Fruit fly (Drosophila melanogaster) whole organism, embryonic: ENCODE results near the gene CG14273.

Experiments used
- B-H2 ChIP-seq: fragments of 200-800 bp; sonication (Bioruptor generic); optimal IDR thresholded peaks from 2 replicates; lab custom pipeline; 2018; ENCODE audit warnings: missing biosample characterization, mild to moderate bottlenecking, missing genetic modification characterization
- Bdp1 ChIP-seq: fragments of 200-800 bp; sonication (Bioruptor generic); optimal IDR thresholded peaks from 3 replicates; lab custom pipeline; 2016; ENCODE audit warnings: missing biosample characterization, missing genetic modification characterization
- C15 ChIP-seq: fragments of 200-800 bp; sonication (Bioruptor generic); IDR thresholded peaks from 3 replicates; pipeline ENCODE4 v1.3.6; 2022; ENCODE audit warnings: missing biosample characterization, missing genetic modification characterization
- CG10543 ChIP-seq: fragments of 200-800 bp; sonication (Bioruptor generic); optimal IDR thresholded peaks from 3 replicates; lab custom pipeline; 2017; ENCODE audit warnings: missing biosample characterization, mild to moderate bottlenecking, missing genetic modification characterization, moderate library complexity
- CG11398 ChIP-seq: fragments of 200-800 bp; sonication (Bioruptor generic); optimal IDR thresholded peaks from 2 replicates; lab custom pipeline; 2016; ENCODE audit warnings: missing biosample characterization, missing genetic modification characterization
- CG11456 ChIP-seq: fragments of 200-800 bp; sonication (Bioruptor generic); IDR thresholded peaks from 3 replicates; pipeline ENCODE4 v1.3.6; 2022; ENCODE audit warnings: missing biosample characterization, missing genetic modification characterization
- CG11560 ChIP-seq: fragments of 200-800 bp; sonication (Bioruptor generic); IDR thresholded peaks from 3 replicates; pipeline ENCODE4 v1.3.6; 2022; ENCODE audit warnings: missing biosample characterization, missing genetic modification characterization
- CG11695 ChIP-seq: fragments of 200-800 bp; sonication (Bioruptor generic); IDR thresholded peaks from 3 replicates; pipeline ENCODE4 v1.3.6; 2022; ENCODE audit warnings: missing biosample characterization, missing genetic modification characterization
- CG11723 ChIP-seq: fragments of 200-800 bp; sonication (Bioruptor generic); optimal IDR thresholded peaks from 2 replicates; lab custom pipeline; 2017; ENCODE audit warnings: missing biosample characterization, mild to moderate bottlenecking, missing genetic modification characterization
- CG12236 ChIP-seq: fragments of 200-800 bp; sonication (Bioruptor generic); optimal IDR thresholded peaks from 2 replicates; lab custom pipeline; 2016; ENCODE audit warnings: missing biosample characterization, missing genetic modification characterization
- CG13123 ChIP-seq: fragments of 200-800 bp; sonication (Bioruptor generic); optimal IDR thresholded peaks from 2 replicates; lab custom pipeline; 2016; ENCODE audit warnings: missing biosample characterization, missing genetic modification characterization
- CG13287 ChIP-seq: fragments of 200-800 bp; sonication (Bioruptor generic); IDR thresholded peaks from 2 replicates; pipeline ENCODE4 v1.3.6; 2022; ENCODE audit warnings: missing biosample characterization, missing genetic modification characterization; ENCODE audit not compliant: partially characterized antibody
- CG1647 ChIP-seq: fragments of 200-800 bp; sonication (Bioruptor generic); optimal IDR thresholded peaks from 3 replicates; lab custom pipeline; 2016; ENCODE audit warnings: missing biosample characterization, missing genetic modification characterization
- CG16815 ChIP-seq: fragments of 200-800 bp; sonication (Bioruptor generic); optimal IDR thresholded peaks from 3 replicates; lab custom pipeline; 2017; ENCODE audit warnings: missing biosample characterization, mild to moderate bottlenecking, missing genetic modification characterization
- CG17328 ChIP-seq: fragments of 200-800 bp; sonication (Bioruptor generic); IDR thresholded peaks from 2 replicates; pipeline ENCODE4 v1.3.6; 2022; ENCODE audit warnings: missing biosample characterization, missing genetic modification characterization
- CG17802 ChIP-seq: fragments of 200-800 bp; sonication (Bioruptor generic); optimal IDR thresholded peaks from 2 replicates; lab custom pipeline; 2018; ENCODE audit warnings: missing biosample characterization, mild to moderate bottlenecking, missing genetic modification characterization, moderate library complexity
- CG17912 ChIP-seq: fragments of 200-800 bp; sonication (Bioruptor generic); optimal IDR thresholded peaks from 2 replicates; lab custom pipeline; 2018; ENCODE audit warnings: missing biosample characterization, mild to moderate bottlenecking, missing genetic modification characterization
- CG18764 ChIP-seq: fragments of 200-800 bp; sonication (Bioruptor generic); optimal IDR thresholded peaks from 3 replicates; lab custom pipeline; 2016; ENCODE audit warnings: missing biosample characterization, missing genetic modification characterization
- CG31224 ChIP-seq: fragments of 200-800 bp; sonication (Bioruptor generic); IDR thresholded peaks from 2 replicates; pipeline ENCODE4 v1.3.6; 2022; ENCODE audit warnings: missing biosample characterization, missing genetic modification characterization
- CG31441 ChIP-seq: fragments of 200-800 bp; sonication (Bioruptor generic); IDR thresholded peaks from 2 replicates; pipeline ENCODE4 v1.3.6; 2022; ENCODE audit warnings: missing biosample characterization, missing genetic modification characterization
- CG32767 ChIP-seq: fragments of 200-800 bp; sonication (Bioruptor generic); IDR thresholded peaks from 2 replicates; pipeline ENCODE4 v1.3.6; 2022; ENCODE audit warnings: missing biosample characterization, missing genetic modification characterization
- CG6683 ChIP-seq: fragments of 200-800 bp; sonication (Bioruptor generic); optimal IDR thresholded peaks from 2 replicates; lab custom pipeline; 2017; ENCODE audit warnings: missing biosample characterization, mild to moderate bottlenecking, missing genetic modification characterization, missing genetic modification reagents
- CG8089 ChIP-seq: fragments of 200-800 bp; sonication (Bioruptor generic); optimal IDR thresholded peaks from 3 replicates; lab custom pipeline; 2016; ENCODE audit warnings: missing biosample characterization, missing genetic modification characterization
- CG8388 ChIP-seq: fragments of 200-800 bp; sonication (Bioruptor generic); optimal IDR thresholded peaks from 2 replicates; lab custom pipeline; 2019; ENCODE audit warnings: missing biosample characterization, mild to moderate bottlenecking, missing genetic modification characterization, moderate library complexity
- CG8478 ChIP-seq: fragments of >200 bp; optimal IDR thresholded peaks from 2 replicates; lab custom pipeline; 2018
- CG9437 ChIP-seq: fragments of 200-800 bp; sonication (Bioruptor generic); optimal IDR thresholded peaks from 2 replicates; lab custom pipeline; 2018; ENCODE audit warnings: missing biosample characterization, mild to moderate bottlenecking, missing genetic modification characterization
- CG9817 ChIP-seq: fragments of 200-800 bp; sonication (Bioruptor generic); optimal IDR thresholded peaks from 2 replicates; lab custom pipeline; 2018; ENCODE audit warnings: missing biosample characterization, mild to moderate bottlenecking, missing genetic modification characterization, moderate library complexity
- D19B ChIP-seq: fragments of 200-800 bp; sonication (Bioruptor generic); optimal IDR thresholded peaks from 2 replicates; lab custom pipeline; 2017; ENCODE audit warnings: missing biosample characterization, mild to moderate bottlenecking, missing genetic modification characterization
- Dad ChIP-seq: fragments of 200-800 bp; sonication (Bioruptor generic); optimal IDR thresholded peaks from 3 replicates; lab custom pipeline; 2016; ENCODE audit warnings: missing biosample characterization, missing genetic modification characterization
- Ets97D ChIP-seq: fragments of 200-800 bp; sonication (Bioruptor generic); optimal IDR thresholded peaks from 3 replicates; lab custom pipeline; 2016; ENCODE audit warnings: missing biosample characterization, missing genetic modification characterization
- GATAe ChIP-seq: fragments of 200-800 bp; sonication (Bioruptor generic); conservative IDR thresholded peaks from 2 replicates; pipeline ENCODE4 v1.3.6; 2022; ENCODE audit warnings: missing biosample characterization, missing genetic modification characterization
- MTF-1 ChIP-seq: fragments of 200-800 bp; sonication (Bioruptor generic); optimal IDR thresholded peaks from 2 replicates; lab custom pipeline; 2018; ENCODE audit warnings: missing biosample characterization, mild to moderate bottlenecking, missing genetic modification characterization, borderline replicate concordance
- Nf-YC ChIP-seq: fragments of 200-800 bp; optimal IDR thresholded peaks from 3 replicates; lab custom pipeline; 2019; ENCODE audit warnings: missing biosample characterization, mild to moderate bottlenecking, missing genetic modification characterization, moderate library complexity
- Optix ChIP-seq: fragments of 200-800 bp; sonication (Bioruptor generic); IDR thresholded peaks from 3 replicates; pipeline ENCODE4 v1.3.6; 2022; ENCODE audit warnings: missing biosample characterization, missing genetic modification characterization
- Rx ChIP-seq: fragments of 200-800 bp; sonication (Bioruptor generic); IDR thresholded peaks from 2 replicates; pipeline ENCODE4 v1.3.6; 2022; ENCODE audit warnings: missing biosample characterization, missing genetic modification characterization
- Sry-δ ChIP-seq: fragments of 200-800 bp; sonication (Bioruptor generic); optimal IDR thresholded peaks from 2 replicates; lab custom pipeline; 2016; ENCODE audit warnings: missing biosample characterization, missing genetic modification characterization
- Tbp ChIP-seq: fragments of >200 bp; optimal IDR thresholded peaks from 2 replicates; lab custom pipeline; 2018; ENCODE audit warnings: missing biosample characterization, missing genetic modification characterization
- YL-1 ChIP-seq: fragments of 200-800 bp; sonication (Bioruptor generic); optimal IDR thresholded peaks from 3 replicates; lab custom pipeline; 2017; ENCODE audit warnings: missing biosample characterization, mild to moderate bottlenecking, missing genetic modification characterization
- az2 ChIP-seq: fragments of 200-800 bp; sonication (Bioruptor generic); optimal IDR thresholded peaks from 3 replicates; lab custom pipeline; 2016; ENCODE audit warnings: missing biosample characterization, missing genetic modification characterization
- bigmax ChIP-seq: fragments of 200-800 bp; sonication (Bioruptor generic); optimal IDR thresholded peaks from 2 replicates; lab custom pipeline; 2018; ENCODE audit warnings: missing biosample characterization, mild to moderate bottlenecking, missing genetic modification characterization
- bsh ChIP-seq, 2 experiments: fragments of 200-800 bp; sonication (Bioruptor generic); optimal IDR thresholded peaks; 2 replicates each; lab custom pipeline; 2017 to 2018; ENCODE audit warnings: mild to moderate bottlenecking in 2 of 2, missing biosample characterization in 2 of 2, missing genetic modification characterization in 2 of 2, moderate library complexity in 1 of 2
- dan ChIP-seq: fragments of 200-800 bp; sonication (Bioruptor generic); IDR thresholded peaks from 2 replicates; pipeline ENCODE4 v1.3.6; 2022; ENCODE audit warnings: missing biosample characterization, missing genetic modification characterization
- dm ChIP-seq: fragments of 200-800 bp; sonication (Bioruptor generic); optimal IDR thresholded peaks from 3 replicates; lab custom pipeline; 2016; ENCODE audit warnings: missing biosample characterization, missing genetic modification characterization
- dysf ChIP-seq: fragments of 200-800 bp; sonication (Bioruptor generic); IDR thresholded peaks from 3 replicates; pipeline ENCODE4 v1.3.6; 2022; ENCODE audit warnings: missing biosample characterization, missing genetic modification characterization
- gce ChIP-seq: fragments of 200-800 bp; sonication (Bioruptor generic); IDR thresholded peaks from 3 replicates; pipeline ENCODE4 v1.3.6; 2022; ENCODE audit warnings: missing biosample characterization, missing genetic modification characterization
- gfzf ChIP-seq: fragments of 200-800 bp; sonication (Bioruptor generic); optimal IDR thresholded peaks from 2 replicates; lab custom pipeline; 2016; ENCODE audit warnings: missing biosample characterization, mild to moderate bottlenecking, missing genetic modification characterization, moderate library complexity
- ken ChIP-seq: fragments of 200-800 bp; sonication (Bioruptor generic); IDR thresholded peaks from 3 replicates; pipeline ENCODE4 v1.3.6; 2022; ENCODE audit warnings: missing biosample characterization, missing genetic modification characterization
- lola ChIP-seq, 3 experiments: fragments of >200 bp in 2 of 3; fragments of 200-800 bp in 1 of 3; sonication (Bioruptor generic) in 1 of 3; optimal IDR thresholded peaks; 2 replicates each; lab custom pipeline; 2017 to 2019; ENCODE audit warnings: missing biosample characterization in 3 of 3, missing genetic modification characterization in 3 of 3, mild to moderate bottlenecking in 1 of 3, moderate library complexity in 1 of 3
- pho ChIP-seq: fragments of 200-800 bp; sonication (Bioruptor generic); optimal IDR thresholded peaks from 2 replicates; lab custom pipeline; 2016; ENCODE audit warnings: missing biosample characterization, missing genetic modification characterization
- tap ChIP-seq: fragments of 200-800 bp; optimal IDR thresholded peaks from 3 replicates; lab custom pipeline; 2019; ENCODE audit warnings: missing biosample characterization, mild to moderate bottlenecking, missing genetic modification characterization, moderate library complexity
- tll ChIP-seq, 2 experiments: fragments of 200-800 bp in 1 of 2; fragments of >200 bp in 1 of 2; sonication (Bioruptor generic) in 1 of 2; optimal IDR thresholded peaks; 2 replicates each; lab custom pipeline; 2017 to 2019; ENCODE audit warnings: missing biosample characterization in 2 of 2, missing genetic modification characterization in 2 of 2, mild to moderate bottlenecking in 1 of 2, moderate library complexity in 1 of 2

CG14273 gene

DNA sequence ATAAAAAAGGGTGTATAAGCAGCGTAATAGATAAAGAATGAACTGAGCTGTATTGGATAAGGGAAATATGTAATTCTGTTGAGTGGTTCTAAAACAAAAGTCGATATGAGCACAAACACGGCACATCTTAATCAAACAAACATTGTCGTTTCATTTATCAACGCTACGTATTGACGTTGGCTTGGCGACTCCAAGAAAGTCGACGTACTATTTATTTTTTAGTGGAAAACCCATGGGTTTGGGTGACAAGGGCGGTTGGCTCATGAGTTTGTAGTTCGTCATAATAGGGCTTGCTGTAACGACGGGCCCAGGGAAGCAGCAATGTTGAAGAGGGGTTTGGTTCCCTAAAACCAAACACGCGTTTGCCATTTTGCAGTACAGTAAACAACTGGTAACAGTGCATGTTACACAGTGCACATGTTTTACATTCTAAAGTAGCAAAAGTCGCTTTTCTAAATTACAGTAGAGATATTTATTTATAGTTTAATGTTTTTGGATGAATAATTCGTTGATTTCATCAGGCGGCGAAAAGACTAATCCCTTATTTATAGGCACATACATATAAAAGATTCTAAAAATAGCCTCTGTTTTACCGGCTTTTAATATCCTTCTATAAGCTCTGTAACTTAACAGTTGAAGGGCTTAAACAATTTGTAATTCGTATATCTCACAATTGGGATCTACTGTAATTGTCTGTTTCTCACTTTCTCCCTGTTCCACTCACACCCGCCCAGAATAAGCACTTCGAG is 18.9 kb downstream of the CG14273 start (continued):
- TF ChIP-seq CG13287, result no peak
- peak; percentile 19 for TF ChIP-seq Ets97D (GFP tag; lab: Kevin White, UChicago)
- TF ChIP-seq CG1647 (GFP tag; lab: Kevin White, UChicago), result no peak
- no peak for TF ChIP-seq Sry-δ (GFP tag; lab: Kevin White, UChicago)
- TF ChIP-seq CG17328 (GFP tag; lab: Robert Waterston, UW), result no peak
- TF ChIP-seq bsh (GFP tag; optimal IDR thresholded peaks at IDR 0.05; lab: Kevin White, UChicago), result no peak
- TF ChIP-seq CG8478 (lab: Kevin White, UChicago), result no peak
- TF ChIP-seq bigmax (GFP tag; lab: Kevin White, UChicago), result no peak
- TF ChIP-seq tap, result no peak
- 0 out of 2 replicates have a peak, but pooled peaks have one; percentile 20 for TF ChIP-seq CG31441 (GFP tag; lab: Robert Waterston, UW)
- peak; percentile 15 for TF ChIP-seq pho
- TF ChIP-seq CG8089, result no peak
- no peak for TF ChIP-seq gce (GFP tag; lab: Robert Waterston, UW)
- TF ChIP-seq CG12236 (GFP tag; lab: Kevin White, UChicago), result no peak
- TF ChIP-seq CG31224, result peak; percentile 46; the same call in 1 of the 2 replicates
- TF ChIP-seq tll (GFP tag; optimal IDR thresholded peaks at IDR 0.05; lab: Kevin White, UChicago), result no peak
- no peak for TF ChIP-seq Rx (GFP tag; lab: Robert Waterston, UW)
- no peak for TF ChIP-seq CG9817
- TF ChIP-seq CG11398 (GFP tag; lab: Kevin White, UChicago), result no peak
- TF ChIP-seq C15 (GFP tag; lab: Robert Waterston, UW), result no peak
- TF ChIP-seq CG8388, result no peak
- no peak for TF ChIP-seq az2 (GFP tag; lab: Kevin White, UChicago)
- TF ChIP-seq MTF-1, result no peak
- TF ChIP-seq gfzf, result no peak
- TF ChIP-seq ken (GFP tag; lab: Robert Waterston, UW), result no peak
- TF ChIP-seq CG32767, result no peak
- TF ChIP-seq dan (GFP tag; lab: Robert Waterston, UW), result no peak
- no peak for TF ChIP-seq GATAe (GFP tag; lab: Robert Waterston, UW)
- TF ChIP-seq CG10543, result no peak
- no peak; the same call in 2 of the 3 replicates for TF ChIP-seq dysf
- no peak for TF ChIP-seq B-H2
- no peak for TF ChIP-seq Dad
- no peak for TF ChIP-seq Bdp1 (GFP tag; lab: Kevin White, UChicago)
- peak; percentile 20 for TF ChIP-seq CG16815 (GFP tag; lab: Kevin White, UChicago)
- no peak for TF ChIP-seq CG11695
- no peak for TF ChIP-seq CG17912
- no peak for TF ChIP-seq Tbp (GFP tag; lab: Kevin White, UChicago)
- no peak for TF ChIP-seq CG11723
- no peak for TF ChIP-seq CG11560
- TF ChIP-seq Nf-YC, result no peak
- peak; percentile 35; the same call in 1 of the 3 replicates for TF ChIP-seq CG11456 (GFP tag; lab: Robert Waterston, UW)
- no peak for TF ChIP-seq CG6683 (GFP tag; lab: Kevin White, UChicago)
- TF ChIP-seq CG17802 (tag; lab: Kevin White, UChicago), result no peak
- TF ChIP-seq lola (GFP tag; optimal IDR thresholded peaks at IDR 0.05; lab: Kevin White, UChicago), result no peak
- TF ChIP-seq Optix (GFP tag; lab: Robert Waterston, UW), result no peak
- TF ChIP-seq YL-1 (GFP tag; lab: Kevin White, UChicago), result no peak
- no peak for TF ChIP-seq D19B (GFP tag; lab: Kevin White, UChicago)
- no peak for TF ChIP-seq CG18764 (GFP tag; lab: Kevin White, UChicago)
- TF ChIP-seq CG13123 (GFP tag; lab: Kevin White, UChicago), result no peak
- no peak for TF ChIP-seq CG9437 (GFP tag; lab: Kevin White, UChicago)
- no peak for TF ChIP-seq dm (GFP tag; lab: Kevin White, UChicago)
